Worm (Caenorhabditis elegans) whole organism, L1 larva: ENCODE data around the gene his-71.

Source experiments
- C04F5.9 ChIP-seq: sonication (generic microtip); optimal IDR thresholded peaks from 2 replicates; lab custom pipeline; 2016; ENCODE audit warnings: missing genetic modification characterization, missing compliant biosample characterization
- C34B4.2 ChIP-seq: sonication (generic microtip); optimal IDR thresholded peaks from 2 replicates; lab custom pipeline; 2017; ENCODE audit warnings: mild to moderate bottlenecking, missing genetic modification characterization, missing compliant biosample characterization
- blmp-1 ChIP-seq: fragments of 150-350 bp; optimal IDR thresholded peaks from 2 replicates; lab custom pipeline; 2014; ENCODE audit warnings: missing biosample characterization, missing genetic modification characterization
- ceh-63 ChIP-seq: fragments of 200-800 bp; sonication (Bioruptor generic); optimal IDR thresholded peaks from 2 replicates; lab custom pipeline; 2018; ENCODE audit warnings: mild to moderate bottlenecking, missing genetic modification characterization, missing compliant biosample characterization
- ceh-82 ChIP-seq, 3 experiments: fragments of 150-350 bp in 1 of 3; sonication (generic microtip) in 2 of 3; optimal IDR thresholded peaks; 2 replicates each; lab custom pipeline; 2014 to 2017; ENCODE audit warnings: missing biosample characterization in 3 of 3, missing genetic modification characterization in 3 of 3
- ceh-88 ChIP-seq: fragments of 200-800 bp; sonication (Bioruptor generic); IDR thresholded peaks from 2 replicates; pipeline ENCODE4 v1.3.6; 2022; ENCODE audit warnings: missing genetic modification characterization, missing compliant biosample characterization
- ces-1 ChIP-seq: fragments of 150-350 bp; optimal IDR thresholded peaks from 2 replicates; lab custom pipeline; 2014; ENCODE audit warnings: missing biosample characterization, missing genetic modification reagents, missing genetic modification characterization
- egl-13 ChIP-seq: sonication (generic microtip); optimal IDR thresholded peaks from 2 replicates; lab custom pipeline; 2016; ENCODE audit warnings: missing genotype, missing genetic modification reagents, missing genetic modification characterization, missing compliant biosample characterization
- elt-3 ChIP-seq, 6 experiments: fragments of 150-350 bp in 1 of 6; sonication (generic microtip); optimal IDR thresholded peaks; 2 replicates each; lab custom pipeline; 2017 to 2018; ENCODE audit warnings: missing biosample characterization in 6 of 6, missing genetic modification characterization in 6 of 6, inconsistent platforms in 1 of 6
- fkh-4 ChIP-seq: sonication (generic microtip); optimal IDR thresholded peaks from 2 replicates; lab custom pipeline; 2016; ENCODE audit warnings: missing compliant biosample characterization, missing genetic modification characterization, borderline replicate concordance
- fkh-8 ChIP-seq: sonication (generic microtip); optimal IDR thresholded peaks from 2 replicates; lab custom pipeline; 2016; ENCODE audit warnings: mild to moderate bottlenecking, missing genetic modification characterization, missing compliant biosample characterization
- fos-1 ChIP-seq: fragments of 150-350 bp; optimal IDR thresholded peaks from 2 replicates; lab custom pipeline; 2014; ENCODE audit warnings: missing biosample characterization, missing genetic modification characterization
- hlh-4 ChIP-seq: sonication (generic microtip); optimal IDR thresholded peaks from 2 replicates; lab custom pipeline; 2016; ENCODE audit warnings: mild to moderate bottlenecking, missing genetic modification characterization, missing compliant biosample characterization
- hpl-2 ChIP-seq: fragments of 150-350 bp; optimal IDR thresholded peaks from 2 replicates; lab custom pipeline; 2014; ENCODE audit warnings: missing biosample characterization, missing genetic modification reagents, missing genetic modification characterization
- irx-1 ChIP-seq: sonication (generic microtip); optimal IDR thresholded peaks from 2 replicates; lab custom pipeline; 2016; ENCODE audit warnings: missing genetic modification characterization, missing compliant biosample characterization
- isw-1 ChIP-seq: fragments of 200-800 bp; sonication (Bioruptor generic); IDR thresholded peaks from 2 replicates; pipeline ENCODE4 v1.3.6; 2022; ENCODE audit warnings: missing genetic modification characterization, missing compliant biosample characterization
- lin-14 ChIP-seq: fragments of 200-800 bp; sonication (Bioruptor generic); optimal IDR thresholded peaks from 2 replicates; lab custom pipeline; 2018; ENCODE audit warnings: mild to moderate bottlenecking, missing genetic modification characterization, moderate library complexity, missing compliant biosample characterization
- lin-35 ChIP-seq, 2 experiments: fragments of 150-350 bp; optimal IDR thresholded peaks; 2 replicates each; lab custom pipeline; 2014; ENCODE audit warnings: missing biosample characterization in 2 of 2, missing genetic modification characterization in 2 of 2, missing genetic modification reagents in 2 of 2
- lin-39 ChIP-seq: fragments of 150-350 bp; optimal IDR thresholded peaks from 2 replicates; lab custom pipeline; 2014; ENCODE audit warnings: missing biosample characterization, missing genetic modification reagents, missing genetic modification characterization
- lir-3 ChIP-seq: sonication (generic microtip); optimal IDR thresholded peaks from 2 replicates; lab custom pipeline; 2016; ENCODE audit warnings: mild to moderate bottlenecking, missing genetic modification characterization, moderate library complexity, missing compliant biosample characterization; ENCODE audit not compliant: poor library complexity
- mab-9 ChIP-seq: fragments of 200-800 bp; sonication (Bioruptor generic); IDR thresholded peaks from 2 replicates; pipeline ENCODE4 v1.3.6; 2022; ENCODE audit warnings: missing genetic modification reagents, missing genetic modification characterization, missing compliant biosample characterization
- mep-1 ChIP-seq: fragments of 150-350 bp; optimal IDR thresholded peaks from 2 replicates; lab custom pipeline; 2014; ENCODE audit warnings: missing biosample characterization, missing genetic modification characterization
- nhr-11 ChIP-seq: fragments of 150-350 bp; optimal IDR thresholded peaks from 2 replicates; lab custom pipeline; 2014; ENCODE audit warnings: missing biosample characterization, missing genetic modification characterization
- nhr-19 ChIP-seq: fragments of 200-800 bp; sonication (Bioruptor generic); conservative IDR thresholded peaks from 2 replicates; pipeline ENCODE4 v1.3.6; 2022; ENCODE audit warnings: missing genetic modification characterization, missing compliant biosample characterization
- nhr-20 ChIP-seq: sonication (generic microtip); optimal IDR thresholded peaks from 2 replicates; lab custom pipeline; 2016; ENCODE audit warnings: mild to moderate bottlenecking, missing genetic modification characterization, missing compliant biosample characterization
- nhr-237 ChIP-seq: fragments of 150-350 bp; optimal IDR thresholded peaks from 2 replicates; lab custom pipeline; 2014; ENCODE audit warnings: missing biosample characterization, missing genetic modification characterization
- nhr-28 ChIP-seq: fragments of 150-350 bp; optimal IDR thresholded peaks from 2 replicates; lab custom pipeline; 2014; ENCODE audit warnings: missing biosample characterization, missing genetic modification characterization
- nhr-84 ChIP-seq: sonication (generic microtip); optimal IDR thresholded peaks from 2 replicates; lab custom pipeline; 2017; ENCODE audit warnings: missing biosample characterization, missing genetic modification characterization
- rnt-1 ChIP-seq: sonication (generic microtip); optimal IDR thresholded peaks from 2 replicates; lab custom pipeline; 2016; ENCODE audit warnings: mild to moderate bottlenecking, missing genetic modification characterization, moderate library complexity, missing compliant biosample characterization
- snpc-4 ChIP-seq: fragments of 150-350 bp; optimal IDR thresholded peaks from 2 replicates; lab custom pipeline; 2014; ENCODE audit warnings: missing biosample characterization, missing genetic modification characterization
- snu-23 ChIP-seq: sonication (generic microtip); optimal IDR thresholded peaks from 2 replicates; lab custom pipeline; 2016; ENCODE audit warnings: missing genetic modification characterization, missing compliant biosample characterization
- sox-4 ChIP-seq: sonication (generic microtip); optimal IDR thresholded peaks from 2 replicates; lab custom pipeline; 2016; ENCODE audit warnings: missing genetic modification characterization, missing compliant biosample characterization
- sptf-1 ChIP-seq: fragments of 150-350 bp; optimal IDR thresholded peaks from 2 replicates; lab custom pipeline; 2014; ENCODE audit warnings: missing biosample characterization, missing genetic modification characterization
- sup-37 ChIP-seq: fragments of 200-800 bp; sonication (Bioruptor generic); optimal IDR thresholded peaks from 2 replicates; lab custom pipeline; 2018; ENCODE audit warnings: mild to moderate bottlenecking, missing genetic modification characterization, missing compliant biosample characterization
- swsn-7 ChIP-seq: sonication (generic microtip); optimal IDR thresholded peaks from 2 replicates; lab custom pipeline; 2016; ENCODE audit warnings: missing genetic modification characterization, missing compliant biosample characterization
- tbx-2 ChIP-seq: sonication (generic microtip); optimal IDR thresholded peaks from 2 replicates; lab custom pipeline; 2016; ENCODE audit warnings: missing genetic modification characterization, missing compliant biosample characterization
- tlp-1 ChIP-seq: fragments of 150-350 bp; optimal IDR thresholded peaks from 2 replicates; lab custom pipeline; 2014; ENCODE audit warnings: missing biosample characterization, missing genetic modification characterization
- unc-130 ChIP-seq: fragments of 150-350 bp; optimal IDR thresholded peaks from 2 replicates; lab custom pipeline; 2017; ENCODE audit warnings: missing biosample characterization, missing genetic modification characterization, inconsistent platforms
- unc-86 ChIP-seq: sonication (generic microtip); optimal IDR thresholded peaks from 2 replicates; lab custom pipeline; 2016; ENCODE audit warnings: missing genetic modification characterization, missing compliant biosample characterization
- unc-98 ChIP-seq: fragments of 200-800 bp; sonication (Bioruptor generic); IDR thresholded peaks from 2 replicates; pipeline ENCODE4 v1.3.6; 2022; ENCODE audit warnings: missing genetic modification characterization, missing compliant biosample characterization
- vab-15 ChIP-seq: sonication (generic microtip); optimal IDR thresholded peaks from 2 replicates; lab custom pipeline; 2017; ENCODE audit warnings: missing genotype, mild to moderate bottlenecking, missing genetic modification characterization, missing compliant biosample characterization
- xbp-1 ChIP-seq: sonication (generic microtip); optimal IDR thresholded peaks from 2 replicates; lab custom pipeline; 2016; ENCODE audit warnings: missing genetic modification characterization, missing compliant biosample characterization

Gene his-71

ce11 chrX:7951578-7951977 lies 30.3 kb downstream of the his-71 start (continued):
- TF ChIP-seq fkh-8 (tag; lab: Kevin White, UChicago) (peak; percentile 99), ceh-82 (tag; optimal IDR thresholded peaks at IDR 0.05; lab: Kevin White, UChicago) (peak; percentile 44 to 80 (median 75)), snu-23 (GFP tag; lab: Kevin White, UChicago) (peak; percentile 94), tbx-2 (tag; lab: Kevin White, UChicago) (peak; percentile 95), unc-86 (tag; lab: Kevin White, UChicago) (peak; percentile 97), blmp-1 (tag; lab: Kevin White, UChicago) (peak; percentile 60), isw-1 (GFP tag; lab: Robert Waterston, UW) (peak; percentile 83), lir-3 (tag; lab: Kevin White, UChicago) (peak; percentile 70), nhr-28 (tag; lab: Kevin White, UChicago) (no peak), fos-1 (tag; lab: Kevin White, UChicago) (peak; percentile 48), lin-35 (GFP tag; optimal IDR thresholded peaks at IDR 0.05; lab: Kevin White, UChicago) (peak; percentile 76 to 86), sox-4 (tag; lab: Kevin White, UChicago) (peak; percentile 88), tlp-1 (no peak), ces-1 (GFP tag; lab: Kevin White, UChicago) (no peak), C04F5.9 (peak; percentile 44), nhr-11 (peak; percentile 82), nhr-84 (tag; lab: Kevin White, UChicago) (no peak), hpl-2 (GFP tag; lab: Kevin White, UChicago) (no peak), snpc-4 (tag; lab: Kevin White, UChicago) (peak; percentile 71), irx-1 (tag; lab: Kevin White, UChicago) (peak; percentile 81), rnt-1 (tag; lab: Kevin White, UChicago) (peak; percentile 86), unc-98 (GFP tag; lab: Robert Waterston, UW) (no peak), sptf-1 (tag; lab: Kevin White, UChicago) (no peak), unc-130 (tag; lab: Kevin White, UChicago) (peak; percentile 61), fkh-4 (tag; lab: Kevin White, UChicago) (peak; percentile 41)

ce11 chrX:7945438-7945837 lies 36.4 kb downstream of the his-71 start:
- no peak for TF ChIP-seq nhr-19 (GFP tag; lab: Robert Waterston, UW)
- TF ChIP-seq lin-35 (GFP tag; optimal IDR thresholded peaks at IDR 0.05; lab: Kevin White, UChicago), result no peak
- TF ChIP-seq unc-86 (tag; lab: Kevin White, UChicago), result no peak
- TF ChIP-seq nhr-28 (tag; lab: Kevin White, UChicago), result no peak
- TF ChIP-seq egl-13 (tag; lab: Kevin White, UChicago), result no peak
- TF ChIP-seq ceh-63 (GFP tag; lab: Kevin White, UChicago), result no peak
- TF ChIP-seq C34B4.2 (tag; lab: Kevin White, UChicago), result no peak
- no peak for TF ChIP-seq vab-15
- TF ChIP-seq rnt-1 (tag; lab: Kevin White, UChicago), result peak; percentile 45
- no peak for TF ChIP-seq mep-1
- TF ChIP-seq sup-37, result no peak
- TF ChIP-seq snpc-4 (tag; lab: Kevin White, UChicago), result no peak
- peak; percentile 46 for TF ChIP-seq lin-14 (GFP tag; lab: Kevin White, UChicago)

- no peak for TF ChIP-seq hpl-2 (GFP tag; lab: Kevin White, UChicago)
- no peak for TF ChIP-seq nhr-19 (GFP tag; lab: Robert Waterston, UW)
- no peak for TF ChIP-seq unc-98 (GFP tag; lab: Robert Waterston, UW)
- TF ChIP-seq lir-3 (tag; lab: Kevin White, UChicago), result no peak
- TF ChIP-seq hlh-4, result no peak
- TF ChIP-seq tlp-1, result no peak
- no peak for TF ChIP-seq mab-9 (GFP tag; lab: Robert Waterston, UW)
- TF ChIP-seq nhr-237 (tag; lab: Kevin White, UChicago), result no peak
- TF ChIP-seq lin-39 (tag; lab: Kevin White, UChicago), result no peak
- no peak for TF ChIP-seq nhr-20
- no peak for TF ChIP-seq sptf-1 (tag; lab: Kevin White, UChicago)
- TF ChIP-seq ceh-82 (tag; optimal IDR thresholded peaks at IDR 0.05; lab: Kevin White, UChicago), result no peak
- TF ChIP-seq elt-3 (tag; optimal IDR thresholded peaks at IDR 0.05; lab: Kevin White, UChicago), result no peak
- TF ChIP-seq ceh-88 (GFP tag; lab: Robert Waterston, UW), result no peak
- no peak for TF ChIP-seq mep-1
- no peak for TF ChIP-seq unc-86 (tag; lab: Kevin White, UChicago)
- TF ChIP-seq swsn-7 (tag; lab: Kevin White, UChicago), result no peak
- TF ChIP-seq egl-13 (tag; lab: Kevin White, UChicago), result no peak
- TF ChIP-seq xbp-1 (tag; lab: Kevin White, UChicago), result no peak
Observed at ce11 chrX:7944999-7945398, 36.9 kb downstream of the his-71 start, which contains the start of gene tnt-3. tnt-3 (minus strand) TSS chrX:7945099.
